Worm (Caenorhabditis elegans) whole organism, L1 larva: Measurements from ENCODE around the gene fln-1.

ENCODE experiments used
- aha-1 ChIP-seq: fragments of 150-350 bp; optimal IDR thresholded peaks from 2 replicates; lab custom pipeline; 2014; ENCODE audit warnings: missing biosample characterization, missing genetic modification characterization
- blmp-1 ChIP-seq: fragments of 150-350 bp; optimal IDR thresholded peaks from 2 replicates; lab custom pipeline; 2014; ENCODE audit warnings: missing biosample characterization, missing genetic modification characterization
- ceh-8 ChIP-seq: fragments of 200-800 bp; sonication (Bioruptor generic); optimal IDR thresholded peaks from 2 replicates; lab custom pipeline; 2018; ENCODE audit warnings: mild to moderate bottlenecking, missing genetic modification characterization, moderate library complexity, missing compliant biosample characterization
- dpl-1 ChIP-seq, 3 experiments: fragments of 150-350 bp in 2 of 3; sonication (generic microtip) in 1 of 3; optimal IDR thresholded peaks; 2 replicates each; lab custom pipeline; 2014 to 2017; ENCODE audit warnings: missing biosample characterization in 3 of 3, missing genetic modification characterization in 3 of 3, missing genetic modification reagents in 3 of 3
- fos-1 ChIP-seq: fragments of 150-350 bp; optimal IDR thresholded peaks from 2 replicates; lab custom pipeline; 2014; ENCODE audit warnings: missing biosample characterization, missing genetic modification characterization
- isw-1 ChIP-seq: fragments of 200-800 bp; sonication (Bioruptor generic); IDR thresholded peaks from 2 replicates; pipeline ENCODE4 v1.3.6; 2022; ENCODE audit warnings: missing genetic modification characterization, missing compliant biosample characterization
- nhr-237 ChIP-seq: fragments of 150-350 bp; optimal IDR thresholded peaks from 2 replicates; lab custom pipeline; 2014; ENCODE audit warnings: missing biosample characterization, missing genetic modification characterization
- nhr-76 ChIP-seq: sonication (generic microtip); optimal IDR thresholded peaks from 2 replicates; lab custom pipeline; 2017; ENCODE audit warnings: missing biosample characterization, missing genetic modification characterization
- nhr-77 ChIP-seq: fragments of 150-350 bp; optimal IDR thresholded peaks from 2 replicates; lab custom pipeline; 2014; ENCODE audit warnings: missing biosample characterization, missing genetic modification characterization
- pqm-1 ChIP-seq: sonication (generic microtip); optimal IDR thresholded peaks from 3 replicates; lab custom pipeline; 2017; ENCODE audit warnings: missing biosample characterization, missing genetic modification characterization
- snpc-4 ChIP-seq: fragments of 150-350 bp; optimal IDR thresholded peaks from 2 replicates; lab custom pipeline; 2014; ENCODE audit warnings: missing biosample characterization, missing genetic modification characterization
- tbx-2 ChIP-seq: sonication (generic microtip); optimal IDR thresholded peaks from 2 replicates; lab custom pipeline; 2016; ENCODE audit warnings: missing genetic modification characterization, missing compliant biosample characterization
- unc-62 ChIP-seq: fragments of 150-350 bp; optimal IDR thresholded peaks from 2 replicates; lab custom pipeline; 2014; ENCODE audit warnings: missing biosample characterization, missing genetic modification reagents, missing genetic modification characterization

DNA sequence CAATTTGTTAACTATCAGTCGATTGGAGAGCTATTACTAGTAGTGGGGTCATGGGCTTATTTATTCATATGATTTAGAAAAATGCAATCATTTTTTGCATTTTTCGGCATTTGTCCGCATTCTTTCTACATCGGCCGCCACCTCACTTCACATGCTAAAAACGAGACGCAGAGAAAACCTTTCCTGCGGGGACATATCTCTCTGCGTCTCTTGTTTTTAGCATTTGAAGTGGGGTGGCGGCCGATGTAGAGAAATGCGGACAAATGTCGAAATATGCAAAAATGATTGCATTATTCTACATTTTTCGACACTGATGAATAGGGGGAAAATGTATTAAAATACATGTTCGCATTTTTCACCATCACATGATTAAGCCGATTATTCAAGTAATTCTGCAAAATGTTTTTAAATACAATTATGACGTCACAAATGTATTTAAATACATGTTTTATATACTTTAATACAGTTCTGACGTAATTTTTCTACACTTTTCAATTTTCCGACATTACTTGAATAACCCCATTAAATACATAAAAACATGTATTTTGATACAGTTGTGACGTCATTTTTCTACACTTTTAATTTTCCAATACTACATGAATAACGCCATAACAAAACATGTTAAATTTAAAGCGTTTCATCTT is 3.5 kb downstream of the fln-1 start:
- TF ChIP-seq snpc-4 (tag; lab: Kevin White, UChicago) (no peak), tbx-2 (no peak), ceh-8 (no peak), nhr-76 (tag; lab: Kevin White, UChicago) (no peak), pqm-1 (tag; lab: Kevin White, UChicago) (no peak), aha-1 (tag; lab: Kevin White, UChicago) (no peak), dpl-1 (GFP tag; optimal IDR thresholded peaks at IDR 0.05; lab: Kevin White, UChicago) (peak in 1 of 3 experiments; percentile 25), isw-1 (peak; percentile 26), blmp-1 (tag; lab: Kevin White, UChicago) (no peak), nhr-77 (no peak), nhr-237 (tag; lab: Kevin White, UChicago) (no peak), fos-1 (no peak), unc-62 (GFP tag; lab: Kevin White, UChicago) (no peak)
